Fruit fly (Drosophila melanogaster): ENCODE data around the gene Rrp6.

Rrp6 gene

dm6 chr3R:14912449-14912987 lies 26.5 kb upstream of the Rrp6 start (continued):
- no peak for TF ChIP-seq Doc3 (GFP tag; IDR thresholded peaks at IDR 0.05; ENCODE audit: partially characterized antibody)
- TF ChIP-seq CG4328 (GFP tag; optimal IDR thresholded peaks at IDR 0.05), result no peak
- peak; percentile 2 for TF ChIP-seq BtbVII (GFP tag; optimal IDR thresholded peaks at IDR 0.05)
- no peak for TF ChIP-seq en (GFP tag; optimal IDR thresholded peaks at IDR 0.05)
- TF ChIP-seq CG2875 (GFP tag; optimal IDR thresholded peaks at IDR 0.05), result no peak
- no peak for TF ChIP-seq ac (GFP tag; optimal IDR thresholded peaks at IDR 0.05)
- no peak for TF ChIP-seq CG14667 (GFP tag; IDR thresholded peaks at IDR 0.05)
- TF ChIP-seq NC2β (GFP tag; optimal IDR thresholded peaks at IDR 0.05), result no peak
- peak; percentile 20 for TF ChIP-seq dmrt99B (tag; optimal IDR thresholded peaks at IDR 0.05)
- TF ChIP-seq dati (GFP tag; IDR thresholded peaks at IDR 0.05), result no peak
- no peak for TF ChIP-seq ERR (GFP tag; optimal IDR thresholded peaks at IDR 0.05)
- TF ChIP-seq CG2678 (tag; optimal IDR thresholded peaks at IDR 0.05), result peak; percentile 39
- no peak for TF ChIP-seq CG1603 (tag; optimal IDR thresholded peaks at IDR 0.05)
- TF ChIP-seq CG10274 (GFP tag; optimal IDR thresholded peaks at IDR 0.05), result no peak
- no peak for TF ChIP-seq sc (optimal IDR thresholded peaks at IDR 0.05)
- TF ChIP-seq sc (GFP tag; optimal IDR thresholded peaks at IDR 0.05), result no peak
- TF ChIP-seq gce (GFP tag; IDR thresholded peaks at IDR 0.05), result no peak
- TF ChIP-seq lab (GFP tag; optimal IDR thresholded peaks at IDR 0.05), result peak; percentile 67
- TF ChIP-seq Six4 (GFP tag; optimal IDR thresholded peaks at IDR 0.05), result no peak
- TF ChIP-seq CG14014 (GFP tag; IDR thresholded peaks at IDR 0.05), result no peak
- TF ChIP-seq CG3726 (GFP tag; IDR thresholded peaks at IDR 0.05), result no peak
- TF ChIP-seq sens (GFP tag), result no peak
- no peak for TF ChIP-seq CG18262 (tag; optimal IDR thresholded peaks at IDR 0.05)
- TF ChIP-seq CG7372 (GFP tag; IDR thresholded peaks at IDR 0.05), result 0 out of 2 replicates have a peak, but pooled peaks have one; percentile 8
- TF ChIP-seq sisA (GFP tag; IDR thresholded peaks at IDR 0.05), result peak; percentile 39
- no peak for TF ChIP-seq bab2 (GFP tag; optimal IDR thresholded peaks at IDR 0.05)
- no peak for TF ChIP-seq Trl (optimal IDR thresholded peaks at IDR 0.05)
- TF ChIP-seq Trl (GFP tag; optimal IDR thresholded peaks at IDR 0.05), result no peak
- TF ChIP-seq CG6683 (GFP tag; optimal IDR thresholded peaks at IDR 0.05), result no peak
- no peak for TF ChIP-seq CG7556 (GFP tag; optimal IDR thresholded peaks at IDR 0.05)
- no peak for TF ChIP-seq CG6813 (GFP tag; optimal IDR thresholded peaks at IDR 0.05)
- TF ChIP-seq knrl (GFP tag; IDR thresholded peaks at IDR 0.05; ENCODE audit: partially characterized antibody), result no peak
- no peak for TF ChIP-seq zen (tag; optimal IDR thresholded peaks at IDR 0.05)
- 0 out of 2 replicates have a peak, but pooled peaks have one; percentile 40 for TF ChIP-seq HLH3B (GFP tag; IDR thresholded peaks at IDR 0.05)
- no peak for TF ChIP-seq wek (GFP tag; optimal IDR thresholded peaks at IDR 0.05)
- no peak for TF ChIP-seq CG18764 (GFP tag; optimal IDR thresholded peaks at IDR 0.05)
- TF ChIP-seq NFAT (GFP tag; IDR thresholded peaks at IDR 0.05), result no peak
- TF ChIP-seq grau (tag; optimal IDR thresholded peaks at IDR 0.05), result no peak
- TF ChIP-seq PHDP (tag; optimal IDR thresholded peaks at IDR 0.05), result no peak
- TF ChIP-seq Kr (GFP tag; optimal IDR thresholded peaks at IDR 0.05), result no peak
- no peak for TF ChIP-seq Eip74EF (GFP tag; optimal IDR thresholded peaks at IDR 0.05)
- no peak for TF ChIP-seq C15 (GFP tag; IDR thresholded peaks at IDR 0.05)
- TF ChIP-seq hkb (optimal IDR thresholded peaks at IDR 0.05), result no peak
- TF ChIP-seq hkb (GFP tag; IDR thresholded peaks at IDR 0.05), result no peak
- TF ChIP-seq schlank (tag; optimal IDR thresholded peaks at IDR 0.05), result no peak
- TF ChIP-seq tx (GFP tag; optimal IDR thresholded peaks at IDR 0.05), result no peak
- no peak for TF ChIP-seq pho (GFP tag; optimal IDR thresholded peaks at IDR 0.05)
- no peak for TF ChIP-seq sob (GFP tag; IDR thresholded peaks at IDR 0.05)
- TF ChIP-seq Opbp (GFP tag; IDR thresholded peaks at IDR 0.05; ENCODE audit: partially characterized antibody), result no peak
- TF ChIP-seq unc-4 (GFP tag; IDR thresholded peaks at IDR 0.05; ENCODE audit: partially characterized antibody), result no peak
- TF ChIP-seq CG11695 (GFP tag; IDR thresholded peaks at IDR 0.05), result no peak
- no peak for TF ChIP-seq CG17361 (GFP tag; IDR thresholded peaks at IDR 0.05)
